Worm (Caenorhabditis elegans): ENCODE results near the gene srb-16.

Gene srb-16

DNA sequence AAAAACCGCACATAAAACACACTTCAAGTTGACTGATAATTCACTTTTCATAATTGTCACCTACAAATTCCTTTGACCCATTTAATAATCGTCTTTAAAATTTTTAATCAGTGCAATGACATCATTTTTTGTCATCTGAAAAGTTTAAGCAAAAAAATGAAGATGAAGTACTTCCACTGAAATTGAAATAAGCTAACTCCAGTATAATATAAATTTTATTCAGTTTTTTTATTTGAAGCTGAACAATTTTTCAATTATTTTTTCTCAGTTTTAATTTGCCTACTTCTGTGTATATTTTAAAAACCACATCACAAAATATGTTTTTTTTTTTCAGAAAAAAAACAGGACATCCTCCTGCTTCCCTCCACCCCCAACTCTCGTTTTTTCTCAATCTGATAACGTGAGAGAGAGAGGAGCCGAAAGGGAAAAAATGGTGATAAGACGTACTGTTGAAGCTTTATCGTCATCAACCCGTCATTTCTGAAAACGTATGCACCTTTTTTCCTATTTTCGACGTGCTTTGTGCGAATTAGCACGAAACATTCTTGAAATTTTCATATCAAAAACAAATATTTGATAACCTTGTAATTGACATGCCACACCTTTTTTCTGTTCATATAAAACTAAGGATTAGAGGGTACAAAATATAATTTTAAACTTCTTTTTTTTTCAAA lies 46.8 kb downstream of the srb-16 start, which contains the start of the genes C04G6.11 and mpk-2:
C04G6.11 (minus strand) TSS at position 51 of the 674 bp plus-strand sequence.
mpk-2 (plus strand) TSS at position 335 of the 674 bp plus-strand sequence.
- TF ChIP-seq elt-3 (tag; optimal IDR thresholded peaks at IDR 0.05) (no peak), hlh-1 (tag; optimal IDR thresholded peaks at IDR 0.05) (no peak), ceh-43 (GFP tag; optimal IDR thresholded peaks at IDR 0.05) (no peak)

DNA sequence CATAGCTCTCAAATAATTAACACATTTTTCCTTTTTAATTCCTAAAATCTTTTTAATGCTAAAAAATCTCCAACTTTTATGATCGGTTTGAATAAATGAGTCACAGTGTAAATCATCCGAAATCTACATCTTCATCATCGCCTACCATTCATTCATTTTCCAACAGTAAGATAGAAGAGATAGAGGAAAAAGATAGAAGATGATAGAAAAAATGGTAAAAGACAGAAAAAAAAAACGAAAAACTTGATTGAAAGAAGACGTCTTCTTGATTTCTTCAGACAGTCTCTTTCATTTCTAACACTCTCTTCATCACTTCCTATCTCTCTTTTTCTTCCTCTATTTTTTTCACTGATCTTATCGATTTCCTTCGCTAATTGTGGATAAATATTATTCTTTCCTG lies 47.5 kb downstream of the srb-16 start:
- TF ChIP-seq nhr-28 (tag; optimal IDR thresholded peaks at IDR 0.05) (no peak), snpc-4 (tag; optimal IDR thresholded peaks at IDR 0.05) (no peak), lin-32 (GFP tag; optimal IDR thresholded peaks at IDR 0.05) (no peak), blmp-1 (tag; optimal IDR thresholded peaks at IDR 0.05) (no peak), sem-2 (GFP tag; optimal IDR thresholded peaks at IDR 0.05) (no peak), ces-1 (GFP tag; optimal IDR thresholded peaks at IDR 0.05) (no peak), pha-4 (tag; optimal IDR thresholded peaks at IDR 0.05) (no peak), ham-2 (GFP tag; optimal IDR thresholded peaks at IDR 0.05) (no peak), mab-5 (tag; optimal IDR thresholded peaks at IDR 0.05) (no peak)

DNA sequence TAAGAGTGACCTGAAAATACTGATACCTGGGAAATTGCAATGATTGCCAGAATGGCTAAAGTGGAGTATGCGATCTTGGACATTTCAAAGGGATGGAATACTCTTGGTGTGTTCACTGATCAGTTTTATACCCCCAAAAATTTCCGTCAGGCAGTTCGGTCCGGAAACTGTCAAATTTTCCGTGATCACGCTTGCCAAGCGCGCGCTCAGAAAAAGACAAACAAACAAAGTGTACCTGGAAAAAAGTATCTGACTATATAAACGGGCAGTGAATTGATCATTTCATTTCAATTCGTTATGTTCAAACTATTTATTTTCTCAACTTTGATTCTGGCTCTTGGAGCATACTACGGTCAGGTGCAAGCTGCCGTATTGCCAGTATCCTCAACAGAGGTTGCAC lies 49.0 kb downstream of the srb-16 start, which contains the start of the genes idpb-3 and idpb-1:
idpb-3 (minus strand) TSS at position 101 of the 400 bp plus-strand sequence.
idpb-1 (plus strand) TSS at position 284 of the 400 bp plus-strand sequence.
- TF ChIP-seq drap-1 (GFP tag; optimal IDR thresholded peaks at IDR 0.05), result no peak
- no peak for TF ChIP-seq unc-39 (tag; optimal IDR thresholded peaks at IDR 0.05)
- no peak for TF ChIP-seq mls-2 (tag; optimal IDR thresholded peaks at IDR 0.05)
- no peak for TF ChIP-seq bed-3 (GFP tag; optimal IDR thresholded peaks at IDR 0.05)
- TF ChIP-seq snpc-4 (tag; optimal IDR thresholded peaks at IDR 0.05), result no peak
- TF ChIP-seq nhr-12 (tag; optimal IDR thresholded peaks at IDR 0.05), result no peak
- TF ChIP-seq nhr-2 (tag; optimal IDR thresholded peaks at IDR 0.05), result no peak
- no peak for TF ChIP-seq mep-1 (tag; optimal IDR thresholded peaks at IDR 0.05)
- TF ChIP-seq M03D4.4 (tag; optimal IDR thresholded peaks at IDR 0.05), result no peak
- no peak for TF ChIP-seq unc-120 (tag; optimal IDR thresholded peaks at IDR 0.05; ENCODE audit: poor library complexity, severe bottlenecking)

DNA sequence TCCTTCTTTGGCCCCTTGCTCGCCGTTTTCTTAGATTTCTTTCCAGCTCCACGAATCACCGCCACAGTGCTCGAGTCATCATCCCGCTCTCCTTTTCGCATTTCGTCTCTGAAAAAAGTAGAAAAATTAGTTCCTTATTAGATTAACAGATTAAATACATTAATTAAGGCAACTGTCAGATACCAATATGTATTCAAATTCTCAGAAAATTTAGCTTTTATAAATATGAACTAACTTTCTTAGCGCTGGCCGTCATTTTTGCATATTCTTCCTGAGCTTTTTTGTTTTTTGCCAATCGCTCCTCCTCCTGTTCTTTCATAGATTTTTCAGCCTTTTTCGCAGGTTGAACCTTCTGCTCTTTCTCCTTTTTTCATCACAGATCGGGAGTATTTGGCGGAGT lies 51.1 kb downstream of the srb-16 start, which contains the start of gene C04G6.6:
C04G6.6 (minus strand) TSS at position 101 of the 400 bp plus-strand sequence.
- TF ChIP-seq nhr-76 (tag; optimal IDR thresholded peaks at IDR 0.05) (no peak), sptf-1 (tag; optimal IDR thresholded peaks at IDR 0.05) (no peak)

DNA sequence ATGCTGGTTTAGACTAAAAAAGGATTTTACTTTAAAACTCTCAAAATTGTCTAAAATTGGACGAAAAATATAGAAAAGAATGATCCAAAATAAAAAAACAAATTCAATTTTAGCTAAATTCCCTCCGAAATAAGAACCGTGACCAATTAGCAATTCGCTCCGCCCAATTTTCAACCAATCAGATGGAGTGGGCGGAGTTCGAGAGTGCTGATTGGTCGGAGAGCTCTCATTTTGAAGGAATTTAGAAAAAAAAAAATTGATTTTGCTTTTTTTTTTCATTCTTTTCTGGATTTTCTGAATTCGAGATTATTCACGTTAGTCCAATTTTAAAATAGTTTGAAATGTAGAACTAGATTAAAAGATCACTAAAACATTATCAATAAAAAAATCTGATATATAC lies 51.7 kb downstream of the srb-16 start:
- TF ChIP-seq nhr-12 (tag; optimal IDR thresholded peaks at IDR 0.05) (no peak), blmp-1 (tag; optimal IDR thresholded peaks at IDR 0.05) (no peak), mls-2 (tag; optimal IDR thresholded peaks at IDR 0.05) (no peak), M03D4.4 (tag; optimal IDR thresholded peaks at IDR 0.05) (no peak), unc-62 (GFP tag; optimal IDR thresholded peaks at IDR 0.05) (no peak), lsy-2 (tag; optimal IDR thresholded peaks at IDR 0.05) (no peak), ceh-83 (GFP tag; optimal IDR thresholded peaks at IDR 0.05) (no peak), ztf-11 (tag; optimal IDR thresholded peaks at IDR 0.05) (no peak), nhr-76 (tag; optimal IDR thresholded peaks at IDR 0.05) (no peak), unc-120 (tag; optimal IDR thresholded peaks at IDR 0.05; ENCODE audit: poor library complexity, severe bottlenecking) (no peak), elt-1 (tag; optimal IDR thresholded peaks at IDR 0.05; ENCODE audit: borderline replicate concordance, insufficient read depth) (no peak)

Data from whole organism, mixed stage, embryonic.